Worm (Caenorhabditis elegans) whole organism, early embryonic: ENCODE measurements around the gene F48G7.4.

Source experiments
- aly-1 ChIP-seq: sonication (generic microtip); optimal IDR thresholded peaks from 2 replicates; lab custom pipeline; 2016; ENCODE audit warnings: missing genetic modification characterization, missing compliant biosample characterization
- ama-1 ChIP-seq: fragments of 150-350 bp; optimal IDR thresholded peaks from 2 replicates; lab custom pipeline; 2014
- ets-7 ChIP-seq: sonication (generic microtip); optimal IDR thresholded peaks from 2 replicates; lab custom pipeline; 2016; ENCODE audit warnings: missing genotype, missing genetic modification characterization, missing compliant biosample characterization
- flt-1 ChIP-seq: fragments of 200-800 bp; sonication (Bioruptor generic); IDR thresholded peaks from 2 replicates; pipeline ENCODE4 v1.3.6; 2022; ENCODE audit warnings: missing genetic modification characterization, missing compliant biosample characterization

DNA sequence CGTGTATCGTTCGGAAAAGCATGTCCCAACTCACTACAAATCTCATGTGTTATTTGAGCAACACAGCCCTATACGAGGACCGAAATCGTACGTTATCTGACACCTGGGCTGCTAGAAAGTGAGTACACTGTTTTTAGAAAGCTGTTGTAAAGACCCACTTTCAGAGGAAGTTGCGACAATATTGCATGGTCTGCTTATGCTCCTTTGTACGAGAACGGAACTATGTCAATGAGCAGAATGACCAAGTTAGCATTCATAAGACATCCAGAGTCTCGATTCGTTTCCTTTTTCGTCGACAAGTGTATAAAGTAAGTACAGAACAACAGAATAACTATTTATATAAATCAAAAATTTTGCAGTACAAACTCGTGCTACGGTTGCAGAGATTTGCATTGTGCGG, 42.3 kb upstream of the F48G7.4 start:
- TF ChIP-seq flt-1 (GFP tag; lab: Robert Waterston, UW): no peak
- no peak for TF ChIP-seq ama-1
- no peak for TF ChIP-seq aly-1
- TF ChIP-seq ets-7: no peak
